Fruit fly (Drosophila melanogaster) S2 (cell line): ENCODE results near the gene Nfs1.

Source experiments
- CG8478 ChIP-seq: fragments of >200 bp; optimal IDR thresholded peaks from 2 replicates; lab custom pipeline; 2018
- CTCF ChIP-seq, 2 experiments: fragments of >200 bp; optimal IDR thresholded peaks; 2 replicates each; lab custom pipeline; 2018

dm6 chr2L:12048723-12049122 lies 49.3 kb downstream of the Nfs1 start, which contains the start of gene Plzf:
- TF ChIP-seq CTCF (optimal IDR thresholded peaks at IDR 0.05; lab: Kevin White, UChicago) (no peak), CG8478 (lab: Kevin White, UChicago) (no peak)
